Fruit fly (Drosophila melanogaster): ENCODE measurements around the gene Pmvk.

Pmvk gene

DNA sequence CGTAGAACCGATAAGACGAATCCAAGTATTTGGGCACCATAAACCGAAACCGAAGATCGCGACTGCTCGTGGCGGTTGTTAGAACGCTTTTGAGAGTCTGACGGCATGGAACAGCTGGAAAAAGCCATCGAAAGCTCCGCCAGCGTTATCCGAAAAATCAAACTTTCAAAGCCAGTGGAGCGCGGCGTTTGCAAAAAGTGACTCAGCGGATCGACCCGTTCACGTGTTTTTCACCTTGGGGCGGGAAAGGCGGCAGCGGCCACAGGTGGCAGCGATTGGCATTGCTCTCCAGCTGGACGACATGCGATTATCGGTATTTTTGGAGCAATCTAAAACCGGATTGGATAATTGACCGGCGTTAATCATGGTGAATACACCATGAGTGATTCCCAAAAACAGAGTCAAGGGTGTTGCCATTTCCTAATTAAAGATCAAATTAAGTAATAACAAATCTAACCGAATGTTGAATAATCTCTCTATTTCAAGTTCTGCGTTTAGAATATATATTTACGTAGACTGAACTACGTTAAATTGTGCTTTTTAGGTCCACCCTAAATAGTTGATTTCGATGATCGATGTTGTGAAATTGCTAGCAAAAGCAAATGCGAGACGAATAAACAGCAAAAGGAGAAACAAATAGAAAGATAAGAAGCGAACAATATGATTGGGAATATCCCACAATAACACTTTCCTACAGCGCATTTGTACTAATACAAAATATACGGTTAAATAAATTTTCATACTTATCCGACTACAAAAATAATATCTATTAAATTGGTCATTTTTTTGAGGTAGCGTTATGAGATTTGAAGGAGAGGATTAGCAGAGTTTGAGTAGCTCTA lies 33.1 kb downstream of the Pmvk start, which contains the start of gene CG10337 (continued):
- TF ChIP-seq Hr78 (GFP tag; optimal IDR thresholded peaks at IDR 0.05): no peak
- TF ChIP-seq CG2199 (GFP tag; IDR thresholded peaks at IDR 0.05): peak; percentile 64; the same call in 1 of the 3 replicates
- TF ChIP-seq Spps (tag; optimal IDR thresholded peaks at IDR 0.05): no peak
- TF ChIP-seq CG6272 (GFP tag; IDR thresholded peaks at IDR 0.05): no peak
- TF ChIP-seq CG10274 (GFP tag; optimal IDR thresholded peaks at IDR 0.05): peak; percentile 95
- TF ChIP-seq CG1233 (GFP tag; optimal IDR thresholded peaks at IDR 0.05): peak; percentile 30
- TF ChIP-seq crol (GFP tag; IDR thresholded peaks at IDR 0.05): no peak
- no peak for TF ChIP-seq ab (GFP tag; optimal IDR thresholded peaks at IDR 0.05)
- no peak for TF ChIP-seq zen (tag; optimal IDR thresholded peaks at IDR 0.05)
- TF ChIP-seq Elba2 (GFP tag; optimal IDR thresholded peaks at IDR 0.05): no peak
- TF ChIP-seq D19A (tag; optimal IDR thresholded peaks at IDR 0.05): peak; percentile 40
- TF ChIP-seq ci (GFP tag; IDR thresholded peaks at IDR 0.05): no peak; the same call in 2 of the 3 replicates
- TF ChIP-seq CG15011 (GFP tag; optimal IDR thresholded peaks at IDR 0.05): peak; percentile 69
- no peak for TF ChIP-seq cato (GFP tag; optimal IDR thresholded peaks at IDR 0.05; ENCODE audit: borderline replicate concordance)
- no peak for TF ChIP-seq CG10366 (GFP tag; IDR thresholded peaks at IDR 0.05)
- TF ChIP-seq CG17385 (GFP tag; optimal IDR thresholded peaks at IDR 0.05): peak; percentile 60
- peak; percentile 1 for TF ChIP-seq CG2116 (GFP tag; optimal IDR thresholded peaks at IDR 0.05)
- TF ChIP-seq CG10321 (GFP tag; IDR thresholded peaks at IDR 0.05): no peak
- TF ChIP-seq Ets97D (GFP tag; optimal IDR thresholded peaks at IDR 0.05): no peak
- TF ChIP-seq CG2712 (tag; optimal IDR thresholded peaks at IDR 0.05): peak; percentile 28
- TF ChIP-seq CG6791 (GFP tag; IDR thresholded peaks at IDR 0.05; ENCODE audit: partially characterized antibody): no peak
- no peak for TF ChIP-seq ken (GFP tag; IDR thresholded peaks at IDR 0.05)
- no peak for TF ChIP-seq sim (GFP tag; IDR thresholded peaks at IDR 0.05)
- no peak for TF ChIP-seq tio (GFP tag; optimal IDR thresholded peaks at IDR 0.05)
- TF ChIP-seq CG31388 (GFP tag; optimal IDR thresholded peaks at IDR 0.05): no peak
- peak; percentile 50 for TF ChIP-seq CG17328 (GFP tag; IDR thresholded peaks at IDR 0.05)
- no peak for TF ChIP-seq Kr (GFP tag; optimal IDR thresholded peaks at IDR 0.05)
- TF ChIP-seq bcd (GFP tag; optimal IDR thresholded peaks at IDR 0.05): peak; percentile 36
- TF ChIP-seq lola (GFP tag; optimal IDR thresholded peaks at IDR 0.05): no peak
- TF ChIP-seq BEAF-32 (GFP tag; optimal IDR thresholded peaks at IDR 0.05): no peak
- no peak for TF ChIP-seq tna (GFP tag; IDR thresholded peaks at IDR 0.05; ENCODE audit: partially characterized antibody)
- TF ChIP-seq zf30C (GFP tag; optimal IDR thresholded peaks at IDR 0.05): no peak
- no peak for TF ChIP-seq CG10565 (GFP tag; optimal IDR thresholded peaks at IDR 0.05)
- TF ChIP-seq CG18262 (tag; optimal IDR thresholded peaks at IDR 0.05): peak; percentile 10
- TF ChIP-seq CG1832 (GFP tag; optimal IDR thresholded peaks at IDR 0.05): no peak
- TF ChIP-seq fu2 (GFP tag; optimal IDR thresholded peaks at IDR 0.05): no peak
- TF ChIP-seq CG2202 (tag; optimal IDR thresholded peaks at IDR 0.05): no peak
- TF ChIP-seq CG17912 (GFP tag; optimal IDR thresholded peaks at IDR 0.05): no peak
- peak; percentile 97 for TF ChIP-seq cwo (GFP tag; optimal IDR thresholded peaks at IDR 0.05)
- TF ChIP-seq Bdp1 (GFP tag; optimal IDR thresholded peaks at IDR 0.05): peak; percentile 21
- no peak for TF ChIP-seq hb (GFP tag; IDR thresholded peaks at IDR 0.05; ENCODE audit: partially characterized antibody)
- TF ChIP-seq kni (GFP tag; optimal IDR thresholded peaks at IDR 0.05): no peak
- peak; percentile 55; the same call in 1 of the 3 replicates for TF ChIP-seq dysf (GFP tag; IDR thresholded peaks at IDR 0.05)
- TF ChIP-seq tll (GFP tag; optimal IDR thresholded peaks at IDR 0.05): no peak
- peak in 1 of 2 experiments; percentile 11 for TF ChIP-seq insv (GFP tag; optimal IDR thresholded peaks at IDR 0.05)
- TF ChIP-seq Trl (optimal IDR thresholded peaks at IDR 0.05): peak in 1 of 2 experiments; percentile 1
- no peak for TF ChIP-seq Trl (GFP tag; optimal IDR thresholded peaks at IDR 0.05)
- TF ChIP-seq Myb (GFP tag; optimal IDR thresholded peaks at IDR 0.05): peak; percentile 24
- no peak for TF ChIP-seq Oaz (GFP tag; IDR thresholded peaks at IDR 0.05)

Data from whole organism, embryonic.